Fruit fly (Drosophila melanogaster): ENCODE measurements around the gene CG33648.

CG33648 gene

dm6 chr2L:14519251-14519650, 4.9 kb upstream of the CG33648 start (continued):
- peak; percentile 19 for TF ChIP-seq CG18476 (GFP tag; optimal IDR thresholded peaks at IDR 0.05)
- peak; percentile 4 for TF ChIP-seq jing (GFP tag; optimal IDR thresholded peaks at IDR 0.05)
- peak; percentile 48 for TF ChIP-seq CG10209 (GFP tag; optimal IDR thresholded peaks at IDR 0.05)
- peak; percentile 37 for TF ChIP-seq psq (GFP tag; optimal IDR thresholded peaks at IDR 0.05)
- peak; percentile 63; the same call in 2 of the 3 replicates for TF ChIP-seq tgo (GFP tag; IDR thresholded peaks at IDR 0.05)
- peak; percentile 88 for TF ChIP-seq row (GFP tag; IDR thresholded peaks at IDR 0.05)
- TF ChIP-seq dpn (GFP tag; optimal IDR thresholded peaks at IDR 0.05), result peak in 1 of 2 experiments; percentile 3
- peak; percentile 49 for TF ChIP-seq bab2 (GFP tag; optimal IDR thresholded peaks at IDR 0.05)
- TF ChIP-seq GATAe (GFP tag; conservative IDR thresholded peaks at IDR 0.05), result no peak
- TF ChIP-seq CG12071 (GFP tag; optimal IDR thresholded peaks at IDR 0.05), result no peak
- TF ChIP-seq dmrt99B (tag; optimal IDR thresholded peaks at IDR 0.05), result peak; percentile 35
- TF ChIP-seq HLHmδ (GFP tag; optimal IDR thresholded peaks at IDR 0.05), result no peak
- no peak for TF ChIP-seq usp (GFP tag; optimal IDR thresholded peaks at IDR 0.05)
- TF ChIP-seq kah (GFP tag; optimal IDR thresholded peaks at IDR 0.05), result no peak
- TF ChIP-seq pum (GFP tag; optimal IDR thresholded peaks at IDR 0.05), result peak; percentile 7
- peak; percentile 54 for TF ChIP-seq CG7556 (GFP tag; optimal IDR thresholded peaks at IDR 0.05)
- peak; percentile 71 for TF ChIP-seq corto (GFP tag; optimal IDR thresholded peaks at IDR 0.05)
- TF ChIP-seq hkb (optimal IDR thresholded peaks at IDR 0.05), result no peak
- TF ChIP-seq hkb (GFP tag; IDR thresholded peaks at IDR 0.05), result 0 out of 2 replicates have a peak, but pooled peaks have one; percentile 25
- no peak for TF ChIP-seq nau (GFP tag; optimal IDR thresholded peaks at IDR 0.05)
- TF ChIP-seq CG14710 (tag; optimal IDR thresholded peaks at IDR 0.05), result peak; percentile 47
- TF ChIP-seq CG2202 (tag; optimal IDR thresholded peaks at IDR 0.05), result peak; percentile 40
- no peak for TF ChIP-seq Spps (tag; optimal IDR thresholded peaks at IDR 0.05)
- peak; percentile 12 for TF ChIP-seq Vsx1 (GFP tag; optimal IDR thresholded peaks at IDR 0.05)
- peak; percentile 26 for TF ChIP-seq CG17829 (tag; optimal IDR thresholded peaks at IDR 0.05)
- TF ChIP-seq CG1602 (GFP tag; optimal IDR thresholded peaks at IDR 0.05), result peak; percentile 41
- TF ChIP-seq CG2199 (GFP tag; IDR thresholded peaks at IDR 0.05), result no peak
- peak; percentile 5 for TF ChIP-seq CG18619 (GFP tag; optimal IDR thresholded peaks at IDR 0.05)
- TF ChIP-seq CG10979 (tag; optimal IDR thresholded peaks at IDR 0.05), result peak; percentile 67
- 0 out of 2 replicates have a peak, but pooled peaks have one; percentile 7 for TF ChIP-seq H2.0 (GFP tag; IDR thresholded peaks at IDR 0.05)
- no peak for TF ChIP-seq Nf-YC (tag; optimal IDR thresholded peaks at IDR 0.05)
- TF ChIP-seq Chrac-16 (GFP tag; optimal IDR thresholded peaks at IDR 0.05), result peak; percentile 41
- peak; percentile 20 for TF ChIP-seq Nf-YB (GFP tag; optimal IDR thresholded peaks at IDR 0.05)
- TF ChIP-seq gro (GFP tag; optimal IDR thresholded peaks at IDR 0.05), result no peak
- TF ChIP-seq gsb-n (tag; optimal IDR thresholded peaks at IDR 0.05), result peak; percentile 40
- peak; percentile 46; the same call in 2 of the 3 replicates for TF ChIP-seq CG14050 (GFP tag; IDR thresholded peaks at IDR 0.05)
- peak; percentile 42 for TF ChIP-seq ewg (GFP tag; optimal IDR thresholded peaks at IDR 0.05)
- peak; percentile 54 for TF ChIP-seq phol (tag; optimal IDR thresholded peaks at IDR 0.05)
- TF ChIP-seq CG16815 (GFP tag; optimal IDR thresholded peaks at IDR 0.05), result peak; percentile 45
- 0 out of 2 replicates have a peak, but pooled peaks have one; percentile 17 for TF ChIP-seq chm (GFP tag; IDR thresholded peaks at IDR 0.05)
- TF ChIP-seq CG15696 (tag; optimal IDR thresholded peaks at IDR 0.05), result no peak
- TF ChIP-seq crp (GFP tag; optimal IDR thresholded peaks at IDR 0.05), result no peak
- TF ChIP-seq CG1603 (tag; optimal IDR thresholded peaks at IDR 0.05), result peak; percentile 37
- TF ChIP-seq CG18262 (tag; optimal IDR thresholded peaks at IDR 0.05), result peak; percentile 57
- TF ChIP-seq prd (optimal IDR thresholded peaks at IDR 0.05), result no peak
- peak; percentile 66; the same call in 2 of the 3 replicates for TF ChIP-seq prd (GFP tag; IDR thresholded peaks at IDR 0.05)
- TF ChIP-seq Hmr (GFP tag; optimal IDR thresholded peaks at IDR 0.05), result peak; percentile 39
- TF ChIP-seq Ssrp (tag; optimal IDR thresholded peaks at IDR 0.05), result peak; percentile 51
- TF ChIP-seq CG6689 (GFP tag; IDR thresholded peaks at IDR 0.05), result peak; percentile 35; the same call in 1 of the 2 replicates
- peak; percentile 5 to 53 for TF ChIP-seq chif (GFP tag; optimal IDR thresholded peaks at IDR 0.05)

Data from whole organism, embryonic.